Worm (Caenorhabditis elegans) whole organism, midembryonic: ENCODE data around the gene Y81B9A.2.

Experiments
- T22C8.4 ChIP-seq: fragments of 200-800 bp; sonication (Bioruptor generic); IDR thresholded peaks from 2 replicates; pipeline ENCODE4 v1.3.6; 2022; ENCODE audit warnings: missing genetic modification characterization, missing compliant biosample characterization
- flt-1 ChIP-seq: fragments of 200-800 bp; sonication (Bioruptor generic); IDR thresholded peaks from 2 replicates; pipeline ENCODE4 v1.3.6; 2022; ENCODE audit warnings: missing genetic modification characterization, missing compliant biosample characterization
- klf-2 ChIP-seq: fragments of 200-800 bp; sonication (Bioruptor generic); conservative IDR thresholded peaks from 2 replicates; pipeline ENCODE4 v1.3.6; 2022; ENCODE audit warnings: missing genetic modification reagents, missing genetic modification characterization, missing compliant biosample characterization
- med-1 ChIP-seq: sonication (generic microtip); optimal IDR thresholded peaks from 2 replicates; lab custom pipeline; 2017; ENCODE audit warnings: missing genetic modification characterization, mild to moderate bottlenecking, missing compliant biosample characterization, antibody characterized with exemption, missing genetic modification reagents; ENCODE audit not compliant: insufficient read depth
- ref-1 ChIP-seq: fragments of 200-800 bp; sonication (Bioruptor generic); conservative IDR thresholded peaks from 2 replicates; pipeline ENCODE4 v1.3.6; 2022; ENCODE audit warnings: missing genetic modification reagents, missing genetic modification characterization, missing compliant biosample characterization

ce11 chrX:9170058-9170457 is 13.9 kb upstream of the Y81B9A.2 start:
- TF ChIP-seq med-1 (GFP tag; lab: Kevin White, UChicago) (no peak), ref-1 (GFP tag; lab: Robert Waterston, UW) (no peak), klf-2 (GFP tag; lab: Robert Waterston, UW) (no peak), flt-1 (GFP tag; lab: Robert Waterston, UW) (no peak), T22C8.4 (GFP tag; lab: Robert Waterston, UW) (no peak)
